Worm (Caenorhabditis elegans): Measurements from ENCODE around the gene moa-2.

The moa-2 gene

DNA sequence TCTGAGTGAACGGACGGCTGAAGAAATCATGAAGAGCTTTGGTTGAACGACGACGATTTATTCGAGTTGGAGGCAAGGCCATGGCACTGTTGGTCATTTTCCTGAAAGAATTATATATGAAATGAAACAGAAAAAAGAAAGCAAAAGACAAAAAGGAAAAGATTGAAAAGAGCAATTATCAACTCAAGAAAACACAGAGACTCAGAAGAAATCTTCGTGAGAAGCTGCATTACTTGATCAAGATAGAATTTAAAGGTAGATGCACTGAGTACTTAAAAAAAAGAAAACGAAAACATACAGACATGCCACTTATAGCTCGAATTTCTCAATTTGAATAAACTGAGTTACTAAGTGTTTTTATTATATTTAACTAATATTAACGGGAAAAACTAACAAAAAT, 19.7 kb upstream of the moa-2 start, which contains the start of gene cpna-5:
Gene cpna-5 (minus strand): TSS at position 101 of the 400 bp plus-strand sequence.
- TF ChIP-seq alr-1 (tag; optimal IDR thresholded peaks at IDR 0.05) (no peak), nhr-77 (tag; optimal IDR thresholded peaks at IDR 0.05) (no peak), ceh-16 (tag; optimal IDR thresholded peaks at IDR 0.05) (no peak)

DNA sequence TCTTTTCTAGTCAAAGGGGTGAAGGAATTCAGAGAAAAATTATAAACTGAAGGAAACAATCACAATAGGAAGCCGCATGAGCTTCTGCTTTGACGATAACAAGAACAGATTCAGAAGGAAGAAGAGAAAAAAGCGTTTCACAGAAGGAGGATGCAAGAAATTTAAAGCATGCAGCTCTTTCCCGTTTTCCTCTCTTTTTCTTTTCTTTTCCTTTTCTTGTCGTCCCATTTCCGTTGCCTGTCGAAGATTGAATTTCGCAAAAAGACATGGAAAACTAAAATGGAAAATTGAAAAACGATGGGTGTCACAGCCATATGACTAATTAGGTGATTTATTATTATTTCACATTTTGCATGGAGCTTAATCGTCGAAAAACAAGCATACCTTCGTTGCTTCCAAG, 17.3 kb upstream of the moa-2 start:
- peak; percentile 39 for TF ChIP-seq sma-9 (GFP tag; optimal IDR thresholded peaks at IDR 0.05)
- TF ChIP-seq sma-9 (tag; optimal IDR thresholded peaks at IDR 0.05) = no peak
- peak; percentile 36 for TF ChIP-seq F13H6.1 (tag; optimal IDR thresholded peaks at IDR 0.05)
- no peak for TF ChIP-seq elt-3 (tag; optimal IDR thresholded peaks at IDR 0.05)
- TF ChIP-seq lsy-2 (tag; optimal IDR thresholded peaks at IDR 0.05) = peak in 1 of 2 experiments; percentile 15
- TF ChIP-seq C34F6.9 (tag; optimal IDR thresholded peaks at IDR 0.05) = peak; percentile 6

ce11 chrII:7714614-7715186, 15.9 kb upstream of the moa-2 start:
- no peak for TF ChIP-seq dmd-4 (tag; optimal IDR thresholded peaks at IDR 0.05)
- peak; percentile 29 for TF ChIP-seq nhr-129 (tag; optimal IDR thresholded peaks at IDR 0.05)
- peak; percentile 76 for TF ChIP-seq C34F6.9 (tag; optimal IDR thresholded peaks at IDR 0.05)
- no peak for TF ChIP-seq gmeb-1 (tag; optimal IDR thresholded peaks at IDR 0.05)
- TF ChIP-seq skn-1 (tag; optimal IDR thresholded peaks at IDR 0.05) = no peak
- no peak for TF ChIP-seq Y55F3AM.14 (GFP tag; optimal IDR thresholded peaks at IDR 0.05)
- no peak for TF ChIP-seq nhr-25 (tag; optimal IDR thresholded peaks at IDR 0.05)
- TF ChIP-seq snpc-4 (tag; optimal IDR thresholded peaks at IDR 0.05) = no peak
- no peak for TF ChIP-seq ZK546.5 (tag; optimal IDR thresholded peaks at IDR 0.05)
- no peak for TF ChIP-seq elt-1 (tag; optimal IDR thresholded peaks at IDR 0.05)
- TF ChIP-seq F13H6.1 (tag; optimal IDR thresholded peaks at IDR 0.05) = no peak
- no peak for TF ChIP-seq unc-39 (tag; optimal IDR thresholded peaks at IDR 0.05)
- no peak for TF ChIP-seq mbf-1 (tag; optimal IDR thresholded peaks at IDR 0.05)
- no peak for TF ChIP-seq ceh-82 (tag; optimal IDR thresholded peaks at IDR 0.05)
- TF ChIP-seq nhr-11 (tag; optimal IDR thresholded peaks at IDR 0.05) = no peak
- TF ChIP-seq lsy-2 (tag; optimal IDR thresholded peaks at IDR 0.05) = peak in 1 of 2 experiments; percentile 49
- TF ChIP-seq nhr-21 (tag; optimal IDR thresholded peaks at IDR 0.05) = no peak
- no peak for TF ChIP-seq alr-1 (tag; optimal IDR thresholded peaks at IDR 0.05)
- no peak for TF ChIP-seq nhr-12 (tag; optimal IDR thresholded peaks at IDR 0.05)
- TF ChIP-seq unc-55 (GFP tag; optimal IDR thresholded peaks at IDR 0.05) = peak; percentile 27
- no peak for TF ChIP-seq ama-1 (optimal IDR thresholded peaks at IDR 0.05)
- peak; percentile 57 for TF ChIP-seq sma-9 (GFP tag; optimal IDR thresholded peaks at IDR 0.05)
- no peak for TF ChIP-seq sma-9 (tag; optimal IDR thresholded peaks at IDR 0.05)
- peak; percentile 91 for TF ChIP-seq crh-2 (tag; optimal IDR thresholded peaks at IDR 0.05)
- TF ChIP-seq mdl-1 (tag; optimal IDR thresholded peaks at IDR 0.05) = no peak
- no peak for TF ChIP-seq nhr-237 (tag; optimal IDR thresholded peaks at IDR 0.05)
- TF ChIP-seq mab-5 (tag; optimal IDR thresholded peaks at IDR 0.05) = no peak
- TF ChIP-seq sem-4 (tag; optimal IDR thresholded peaks at IDR 0.05) = no peak
- no peak for TF ChIP-seq ztf-4 (tag; optimal IDR thresholded peaks at IDR 0.05)
- TF ChIP-seq nhr-6 (tag; optimal IDR thresholded peaks at IDR 0.05) = no peak
- no peak for TF ChIP-seq lin-39 (tag; optimal IDR thresholded peaks at IDR 0.05)
- TF ChIP-seq ztf-1 (GFP tag; conservative IDR thresholded peaks at IDR 0.05) = no peak
- no peak for TF ChIP-seq R02D3.7 (tag; optimal IDR thresholded peaks at IDR 0.05)
- no peak for TF ChIP-seq peb-1 (tag; optimal IDR thresholded peaks at IDR 0.05)
- TF ChIP-seq nhr-23 (tag; optimal IDR thresholded peaks at IDR 0.05) = no peak
- no peak for TF ChIP-seq ztf-11 (tag; optimal IDR thresholded peaks at IDR 0.05)
- TF ChIP-seq blmp-1 (tag; optimal IDR thresholded peaks at IDR 0.05; ENCODE audit: insufficient read depth) = no peak
- TF ChIP-seq sma-3 (GFP tag; optimal IDR thresholded peaks at IDR 0.05) = no peak
- no peak for TF ChIP-seq ceh-16 (tag; optimal IDR thresholded peaks at IDR 0.05)
- no peak for TF ChIP-seq aly-2 (tag; optimal IDR thresholded peaks at IDR 0.05)

All from whole organism, L2 larva.